Fruit fly (Drosophila melanogaster): Measurements from ENCODE around the gene rgn.

rgn gene

dm6 chr3L:21433098-21433497 lies 50.8 kb downstream of the rgn start, which contains the start of the genes barc and Aef1 (continued):
- TF ChIP-seq Sox14 (GFP tag; optimal IDR thresholded peaks at IDR 0.05) = peak; percentile 89
- peak; percentile 75 for TF ChIP-seq CG6792 (GFP tag; optimal IDR thresholded peaks at IDR 0.05)
- peak; percentile 85 for TF ChIP-seq Sox15 (GFP tag; optimal IDR thresholded peaks at IDR 0.05)
- TF ChIP-seq Hr4 (GFP tag; optimal IDR thresholded peaks at IDR 0.05) = peak; percentile 87
- no peak for TF ChIP-seq CG1621 (tag; optimal IDR thresholded peaks at IDR 0.05)
- peak; percentile 64 for TF ChIP-seq CG15336 (GFP tag; IDR thresholded peaks at IDR 0.05)
- TF ChIP-seq fd59A (GFP tag; optimal IDR thresholded peaks at IDR 0.05) = peak; percentile 66
- peak; percentile 29 for TF ChIP-seq net (GFP tag; optimal IDR thresholded peaks at IDR 0.05)
- TF ChIP-seq CG3032 (tag; optimal IDR thresholded peaks at IDR 0.05) = peak; percentile 84
- peak; percentile 45 for TF ChIP-seq Eip93F (GFP tag; optimal IDR thresholded peaks at IDR 0.05)
- peak; percentile 67 for TF ChIP-seq CG34406 (GFP tag; optimal IDR thresholded peaks at IDR 0.05)
- peak; percentile 90 for TF ChIP-seq lz (GFP tag; optimal IDR thresholded peaks at IDR 0.05)
- TF ChIP-seq vri (GFP tag; optimal IDR thresholded peaks at IDR 0.05) = no peak
- peak; percentile 69 for TF ChIP-seq CG8632 (GFP tag; optimal IDR thresholded peaks at IDR 0.05)
- peak in 1 of 2 experiments; percentile 60 for TF ChIP-seq salr (GFP tag; optimal IDR thresholded peaks at IDR 0.05)
- peak; percentile 75 for TF ChIP-seq CG8319 (GFP tag; optimal IDR thresholded peaks at IDR 0.05)
- peak; percentile 87 for TF ChIP-seq CG10631 (GFP tag; optimal IDR thresholded peaks at IDR 0.05)
- peak; percentile 90 for TF ChIP-seq cyc (GFP tag; optimal IDR thresholded peaks at IDR 0.05)
- TF ChIP-seq CG7368 (GFP tag; optimal IDR thresholded peaks at IDR 0.05) = peak; percentile 56
- peak; percentile 85 for TF ChIP-seq Gug (GFP tag; IDR thresholded peaks at IDR 0.05)
- TF ChIP-seq Hr38 (GFP tag; optimal IDR thresholded peaks at IDR 0.05) = no peak
- peak; percentile 93 for TF ChIP-seq CG31627 (GFP tag; optimal IDR thresholded peaks at IDR 0.05)
- no peak for TF ChIP-seq Smox (GFP tag; optimal IDR thresholded peaks at IDR 0.05)

dm6 chr3L:21433744-21434384 lies 51.6 kb downstream of the rgn start:
- TF ChIP-seq CG15336 (GFP tag; IDR thresholded peaks at IDR 0.05) = peak; percentile 14; the same call in 1 of the 2 replicates
- TF ChIP-seq CG10669 (GFP tag; optimal IDR thresholded peaks at IDR 0.05) = no peak
- peak; percentile 45 for TF ChIP-seq Blimp-1 (GFP tag; optimal IDR thresholded peaks at IDR 0.05)

- TF ChIP-seq lz (GFP tag; optimal IDR thresholded peaks at IDR 0.05) (no peak), Sox15 (GFP tag; optimal IDR thresholded peaks at IDR 0.05) (no peak), CG10669 (GFP tag; optimal IDR thresholded peaks at IDR 0.05) (no peak), CG11762 (GFP tag; optimal IDR thresholded peaks at IDR 0.05; ENCODE audit: insufficient read depth) (no peak), CG6792 (GFP tag; optimal IDR thresholded peaks at IDR 0.05) (no peak), eg (GFP tag; IDR thresholded peaks at IDR 0.05) (no peak), Hr38 (GFP tag; optimal IDR thresholded peaks at IDR 0.05) (no peak), CG32006 (GFP tag; optimal IDR thresholded peaks at IDR 0.05) (no peak), CG3032 (tag; optimal IDR thresholded peaks at IDR 0.05) (no peak), CG6163 (GFP tag; IDR thresholded peaks at IDR 0.05) (no peak), vri (GFP tag; optimal IDR thresholded peaks at IDR 0.05) (no peak), CG11294 (GFP tag; IDR thresholded peaks at IDR 0.05) (no peak)
Observed at dm6 chr3L:21436089-21436488, 53.8 kb downstream of the rgn start.

DNA sequence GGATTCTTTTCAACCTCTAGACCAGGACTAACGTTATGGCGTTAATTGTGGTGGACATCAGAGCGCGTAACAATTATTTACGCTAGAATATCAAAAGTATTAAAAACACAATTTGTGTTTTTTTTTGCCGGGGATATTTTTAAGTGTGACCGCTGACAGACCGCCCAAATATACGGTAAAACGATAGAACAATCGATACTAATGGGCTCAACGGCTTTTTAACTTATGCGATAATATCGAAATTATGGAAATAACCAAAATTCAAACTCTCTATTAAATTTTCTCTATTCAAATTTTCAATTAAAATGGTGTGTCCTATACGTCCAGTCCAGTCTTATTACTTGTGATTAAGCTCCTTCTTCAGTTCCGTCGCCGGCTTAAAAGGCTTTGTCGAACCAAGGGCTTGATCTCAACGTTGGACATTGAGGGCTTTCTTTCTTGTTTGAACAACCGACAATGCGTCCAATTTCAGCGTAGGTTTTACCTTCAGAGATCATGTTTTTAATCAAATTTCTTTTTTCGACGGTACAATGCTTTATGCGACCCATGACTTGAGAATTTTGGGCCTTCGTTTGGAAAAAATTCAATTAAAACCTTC lies 59.0 kb downstream of the rgn start, which contains the start of gene CG5664:
CG5664 (minus strand) TSS at position 148 of the 598 bp plus-strand sequence.
- no peak for TF ChIP-seq CG8319 (GFP tag; optimal IDR thresholded peaks at IDR 0.05)
- TF ChIP-seq eg (GFP tag; IDR thresholded peaks at IDR 0.05) = no peak
- no peak for TF ChIP-seq Sox14 (GFP tag; optimal IDR thresholded peaks at IDR 0.05)
- no peak for TF ChIP-seq Hr4 (GFP tag; optimal IDR thresholded peaks at IDR 0.05)
- TF ChIP-seq Blimp-1 (GFP tag; optimal IDR thresholded peaks at IDR 0.05) = no peak
- TF ChIP-seq Hr38 (GFP tag; optimal IDR thresholded peaks at IDR 0.05) = no peak
- no peak for TF ChIP-seq dac (GFP tag; optimal IDR thresholded peaks at IDR 0.05)
- TF ChIP-seq pdm3 (GFP tag; optimal IDR thresholded peaks at IDR 0.05) = no peak
- no peak for TF ChIP-seq Hr39 (GFP tag; optimal IDR thresholded peaks at IDR 0.05)
- no peak for TF ChIP-seq Eip78C (GFP tag)
- TF ChIP-seq svp (GFP tag) = no peak
- no peak for TF ChIP-seq esn (GFP tag; optimal IDR thresholded peaks at IDR 0.05)
- no peak for TF ChIP-seq CG31627 (GFP tag; optimal IDR thresholded peaks at IDR 0.05)
- no peak for TF ChIP-seq Smox (GFP tag; optimal IDR thresholded peaks at IDR 0.05)
- TF ChIP-seq Eip75B (GFP tag; optimal IDR thresholded peaks at IDR 0.05) = no peak
- TF ChIP-seq CG6854 (GFP tag; optimal IDR thresholded peaks at IDR 0.05) = no peak
- TF ChIP-seq CG1621 (tag; optimal IDR thresholded peaks at IDR 0.05) = no peak

Data from whole organism, prepupa.